Worm (Caenorhabditis elegans): ENCODE results near the gene T26A5.2.

The T26A5.2 gene

DNA sequence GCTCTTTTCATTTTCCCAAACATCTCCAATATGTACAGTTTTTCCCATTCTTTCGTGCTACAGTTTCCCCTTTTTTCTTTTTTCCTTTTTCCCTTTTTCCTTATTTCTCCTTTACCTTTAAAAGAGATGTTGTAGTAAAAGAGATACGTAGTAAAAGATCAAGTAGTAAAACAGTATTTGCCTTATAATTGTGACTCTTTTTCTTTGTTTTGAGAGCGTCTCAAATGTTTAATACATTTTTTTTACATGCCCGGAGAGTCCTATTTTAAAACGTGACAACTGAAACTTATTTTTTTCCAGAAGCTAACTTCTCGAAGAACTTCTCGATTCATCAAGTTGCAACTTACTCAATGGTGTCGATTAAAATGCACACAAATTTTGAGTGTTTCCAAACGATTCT lies 40.7 kb downstream of the T26A5.2 start, which contains the start of gene F23F12.12:
Gene F23F12.12 (plus strand): TSS at position 301 of the 400 bp plus-strand sequence.
- TF ChIP-seq him-1 (tag; optimal IDR thresholded peaks at IDR 0.05) (no peak), dao-5 (tag; optimal IDR thresholded peaks at IDR 0.05) (no peak), W03F9.2 (tag; optimal IDR thresholded peaks at IDR 0.05) (no peak)

DNA sequence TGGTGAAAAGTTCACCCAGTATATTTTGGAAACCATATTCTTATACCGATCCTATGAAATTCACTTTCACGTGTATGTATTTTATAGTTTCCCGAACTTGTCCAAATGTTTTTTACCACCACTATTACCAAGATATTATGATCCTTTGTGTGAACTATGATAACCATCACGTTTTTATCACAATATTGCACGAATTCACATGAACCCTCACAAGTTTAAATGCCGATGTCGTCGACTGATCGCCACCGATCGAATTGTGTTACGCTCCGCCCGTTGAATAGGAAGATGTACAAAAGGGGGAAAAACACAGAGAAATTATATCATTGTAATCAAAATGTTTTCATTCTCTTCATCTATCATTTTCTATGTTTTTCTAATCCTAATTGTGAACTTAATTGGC lies 41.2 kb downstream of the T26A5.2 start:
- no peak for TF ChIP-seq him-1 (tag; optimal IDR thresholded peaks at IDR 0.05)
- TF ChIP-seq dao-5 (tag; optimal IDR thresholded peaks at IDR 0.05), result no peak
- TF ChIP-seq W03F9.2 (tag; optimal IDR thresholded peaks at IDR 0.05), result no peak

DNA sequence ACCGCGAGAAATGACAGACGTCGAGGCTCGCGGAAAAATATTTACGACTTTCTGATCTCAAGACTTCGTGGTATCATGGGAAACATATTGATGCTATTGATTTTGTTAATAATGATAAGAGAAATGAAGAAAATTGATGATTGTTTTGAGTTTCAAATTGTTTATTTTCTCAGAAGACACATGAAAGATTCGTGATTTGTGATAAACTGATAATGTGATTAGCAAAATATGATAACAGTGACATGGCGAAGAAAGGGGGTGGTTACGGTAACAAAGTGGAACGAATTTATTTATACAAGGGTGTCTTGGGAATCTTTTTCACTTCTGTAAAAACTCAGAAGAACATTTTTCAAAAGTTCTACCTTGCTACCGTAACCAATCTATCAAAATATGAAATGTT lies 42.2 kb downstream of the T26A5.2 start:
- TF ChIP-seq him-1 (tag; optimal IDR thresholded peaks at IDR 0.05) (no peak), dao-5 (tag; optimal IDR thresholded peaks at IDR 0.05) (no peak), W03F9.2 (tag; optimal IDR thresholded peaks at IDR 0.05) (no peak)

DNA sequence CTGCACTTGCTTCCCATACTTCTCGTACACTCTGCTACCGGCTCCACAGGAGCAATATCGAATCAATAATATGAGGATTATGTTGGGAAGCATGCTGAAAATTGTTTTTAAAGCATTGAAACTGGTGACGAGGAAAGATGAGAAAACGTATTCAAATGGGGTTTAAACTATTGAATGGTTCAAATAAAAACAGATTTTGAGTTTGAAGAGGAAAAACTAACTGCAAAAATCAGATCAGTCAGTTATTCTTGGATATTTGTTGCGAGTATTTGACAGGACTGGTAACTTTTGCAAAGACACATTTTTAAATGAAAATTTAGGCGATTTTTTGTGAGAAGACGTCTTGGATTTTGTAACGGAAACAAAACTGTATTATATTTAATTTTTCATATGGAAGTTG lies 47.6 kb downstream of the T26A5.2 start, which contains the start of gene acr-5:
Gene acr-5 (minus strand): TSS at position 101 of the 400 bp plus-strand sequence.
- TF ChIP-seq him-1 (tag; optimal IDR thresholded peaks at IDR 0.05) (no peak), W03F9.2 (tag; optimal IDR thresholded peaks at IDR 0.05) (no peak), dao-5 (tag; optimal IDR thresholded peaks at IDR 0.05) (no peak)

DNA sequence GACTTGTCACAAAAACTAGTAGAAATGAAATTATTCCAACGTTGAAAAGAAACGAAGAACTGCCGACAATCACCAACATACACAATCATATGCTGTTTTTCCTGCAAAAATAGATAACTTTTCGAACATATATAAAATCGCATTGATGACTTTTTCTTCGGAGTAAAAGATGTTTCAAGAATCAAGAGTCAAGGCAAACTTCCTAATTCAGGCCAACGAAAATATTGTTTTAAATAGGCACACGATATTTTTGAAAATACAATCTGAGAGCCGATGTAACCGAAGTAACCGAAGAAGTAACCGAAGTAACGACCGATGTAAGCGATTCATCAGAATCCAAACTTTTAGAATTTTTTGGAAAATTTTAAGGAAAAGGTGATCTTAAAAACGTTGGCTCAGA lies 52.8 kb downstream of the T26A5.2 start, which contains the start of gene C09E7.10:
Gene C09E7.10 (minus strand): TSS at position 101 of the 400 bp plus-strand sequence.
- no peak for TF ChIP-seq W03F9.2 (tag; optimal IDR thresholded peaks at IDR 0.05)
- no peak for TF ChIP-seq dao-5 (tag; optimal IDR thresholded peaks at IDR 0.05)
- no peak for TF ChIP-seq him-1 (tag; optimal IDR thresholded peaks at IDR 0.05)
